Worm (Caenorhabditis elegans) whole organism, L4/young adult: ENCODE measurements around the gene Y76B12C.4.

Source experiments
- W03F9.2 ChIP-seq: fragments of 150-350 bp; optimal IDR thresholded peaks from 2 replicates; lab custom pipeline; 2014; ENCODE audit warnings: missing biosample characterization, missing genetic modification characterization
- dao-5 ChIP-seq: sonication (generic microtip); optimal IDR thresholded peaks from 2 replicates; lab custom pipeline; 2016; ENCODE audit warnings: missing genotype, missing genetic modification characterization, moderate library complexity, missing compliant biosample characterization
- him-1 ChIP-seq: sonication (generic microtip); optimal IDR thresholded peaks from 2 replicates; lab custom pipeline; 2016; ENCODE audit warnings: missing genotype, missing genetic modification reagents, missing genetic modification characterization, missing compliant biosample characterization

ce11 chrIV:1964057-1964456 is 8.1 kb downstream of the Y76B12C.4 start:
- no peak for TF ChIP-seq him-1 (tag; lab: Kevin White, UChicago)
- TF ChIP-seq W03F9.2: no peak
- no peak for TF ChIP-seq dao-5 (tag; lab: Kevin White, UChicago)
